Worm (Caenorhabditis elegans): ENCODE measurements around the gene mask-1.
A peak's percentile ranks its signal among the peaks of the same experiment; 100 is the strongest.

The mask-1 gene

ce11 chrIV:10391827-10392226 lies 17.1 kb downstream of the mask-1 start, which contains the start of gene spe-26:
TSS of gene spe-26 (minus strand) at chrIV:10391927.
- TF ChIP-seq hlh-1 (tag; optimal IDR thresholded peaks at IDR 0.05) = no peak

- no peak for TF ChIP-seq sem-2 (GFP tag; optimal IDR thresholded peaks at IDR 0.05)
- TF ChIP-seq ztf-11 (tag; optimal IDR thresholded peaks at IDR 0.05) = no peak
- TF ChIP-seq unc-62 (GFP tag; optimal IDR thresholded peaks at IDR 0.05) = no peak
- no peak for TF ChIP-seq lsy-2 (tag; optimal IDR thresholded peaks at IDR 0.05)
- no peak for TF ChIP-seq M03D4.4 (tag; optimal IDR thresholded peaks at IDR 0.05)
- no peak for TF ChIP-seq unc-39 (tag; optimal IDR thresholded peaks at IDR 0.05)
- TF ChIP-seq sptf-1 (tag; optimal IDR thresholded peaks at IDR 0.05) = no peak
- TF ChIP-seq drap-1 (GFP tag; optimal IDR thresholded peaks at IDR 0.05) = no peak
- no peak for TF ChIP-seq tbx-8 (GFP tag; optimal IDR thresholded peaks at IDR 0.05)
- no peak for TF ChIP-seq cnd-1 (tag; optimal IDR thresholded peaks at IDR 0.05)
- no peak for TF ChIP-seq nhr-12 (tag; optimal IDR thresholded peaks at IDR 0.05)
- TF ChIP-seq elt-3 (tag; optimal IDR thresholded peaks at IDR 0.05) = no peak
- TF ChIP-seq ham-2 (GFP tag; optimal IDR thresholded peaks at IDR 0.05) = no peak
- no peak for TF ChIP-seq lin-13 (tag; optimal IDR thresholded peaks at IDR 0.05)
- no peak for TF ChIP-seq flh-1 (GFP tag; optimal IDR thresholded peaks at IDR 0.05)
- no peak for TF ChIP-seq nhr-76 (tag; optimal IDR thresholded peaks at IDR 0.05)
- TF ChIP-seq nhr-28 (tag; optimal IDR thresholded peaks at IDR 0.05) = no peak
Observed at ce11 chrIV:10394858-10395257, 20.2 kb downstream of the mask-1 start, which contains the start of gene R10H10.4. TSS of gene R10H10.4 (minus strand) at chrIV:10394958.

ce11 chrIV:10396827-10397226 lies 22.1 kb downstream of the mask-1 start:
- no peak for TF ChIP-seq tbx-8 (GFP tag; optimal IDR thresholded peaks at IDR 0.05)
- peak; percentile 85 for TF ChIP-seq ces-1 (GFP tag; optimal IDR thresholded peaks at IDR 0.05)

- TF ChIP-seq ztf-11 (tag; optimal IDR thresholded peaks at IDR 0.05) = no peak
- TF ChIP-seq ces-1 (GFP tag; optimal IDR thresholded peaks at IDR 0.05) = peak; percentile 73
Observed at ce11 chrIV:10398244-10398643, 23.5 kb downstream of the mask-1 start.

- TF ChIP-seq sem-2 (GFP tag; optimal IDR thresholded peaks at IDR 0.05) (no peak), nhr-12 (tag; optimal IDR thresholded peaks at IDR 0.05) (no peak), pha-4 (tag; optimal IDR thresholded peaks at IDR 0.05) (peak; percentile 14), drap-1 (GFP tag; optimal IDR thresholded peaks at IDR 0.05) (peak; percentile 10), lin-32 (GFP tag; optimal IDR thresholded peaks at IDR 0.05) (no peak), lsy-2 (tag; optimal IDR thresholded peaks at IDR 0.05) (no peak), ham-2 (GFP tag; optimal IDR thresholded peaks at IDR 0.05) (peak; percentile 53), sptf-1 (tag; optimal IDR thresholded peaks at IDR 0.05) (peak; percentile 42), mls-2 (tag; optimal IDR thresholded peaks at IDR 0.05) (peak; percentile 67), nhr-237 (tag; optimal IDR thresholded peaks at IDR 0.05) (no peak), mab-5 (tag; optimal IDR thresholded peaks at IDR 0.05) (no peak), unc-120 (tag; optimal IDR thresholded peaks at IDR 0.05; ENCODE audit: poor library complexity, severe bottlenecking) (peak; percentile 92), unc-62 (GFP tag; optimal IDR thresholded peaks at IDR 0.05) (peak; percentile 52), lin-13 (tag; optimal IDR thresholded peaks at IDR 0.05) (peak; percentile 29), mep-1 (tag; optimal IDR thresholded peaks at IDR 0.05) (peak; percentile 42), elt-3 (tag; optimal IDR thresholded peaks at IDR 0.05) (no peak), cnd-1 (tag; optimal IDR thresholded peaks at IDR 0.05) (peak; percentile 8), blmp-1 (tag; optimal IDR thresholded peaks at IDR 0.05) (peak; percentile 71), snpc-4 (tag; optimal IDR thresholded peaks at IDR 0.05) (no peak), ces-1 (GFP tag; optimal IDR thresholded peaks at IDR 0.05) (peak; percentile 83)
Observed at ce11 chrIV:10403193-10404058, 28.7 kb downstream of the mask-1 start, which contains the start of gene gpa-7. TSS of gene gpa-7 (plus strand) at chrIV:10404008.

- TF ChIP-seq zip-8 (tag; optimal IDR thresholded peaks at IDR 0.05) (no peak), hlh-1 (tag; optimal IDR thresholded peaks at IDR 0.05) (no peak), bed-3 (GFP tag; optimal IDR thresholded peaks at IDR 0.05) (no peak), mep-1 (tag; optimal IDR thresholded peaks at IDR 0.05) (no peak), mls-2 (tag; optimal IDR thresholded peaks at IDR 0.05) (no peak), blmp-1 (tag; optimal IDR thresholded peaks at IDR 0.05) (no peak), ztf-11 (tag; optimal IDR thresholded peaks at IDR 0.05) (no peak), ham-2 (GFP tag; optimal IDR thresholded peaks at IDR 0.05) (no peak), elt-3 (tag; optimal IDR thresholded peaks at IDR 0.05) (no peak), ceh-43 (GFP tag; optimal IDR thresholded peaks at IDR 0.05) (no peak), sptf-1 (tag; optimal IDR thresholded peaks at IDR 0.05) (no peak), lin-13 (tag; optimal IDR thresholded peaks at IDR 0.05) (no peak), mab-5 (tag; optimal IDR thresholded peaks at IDR 0.05) (no peak), tbx-8 (GFP tag; optimal IDR thresholded peaks at IDR 0.05) (no peak), lsy-2 (tag; optimal IDR thresholded peaks at IDR 0.05) (no peak), unc-39 (tag; optimal IDR thresholded peaks at IDR 0.05) (no peak), unc-120 (tag; optimal IDR thresholded peaks at IDR 0.05; ENCODE audit: poor library complexity, severe bottlenecking) (no peak)
Observed at ce11 chrIV:10409377-10409776, 34.7 kb downstream of the mask-1 start, which contains the start of gene rfk-1. TSS of gene rfk-1 (minus strand) at chrIV:10409477.

Measured in whole organism, mixed stage, embryonic.